Worm (Caenorhabditis elegans): ENCODE measurements around the gene F14H12.17.

Gene F14H12.17

DNA sequence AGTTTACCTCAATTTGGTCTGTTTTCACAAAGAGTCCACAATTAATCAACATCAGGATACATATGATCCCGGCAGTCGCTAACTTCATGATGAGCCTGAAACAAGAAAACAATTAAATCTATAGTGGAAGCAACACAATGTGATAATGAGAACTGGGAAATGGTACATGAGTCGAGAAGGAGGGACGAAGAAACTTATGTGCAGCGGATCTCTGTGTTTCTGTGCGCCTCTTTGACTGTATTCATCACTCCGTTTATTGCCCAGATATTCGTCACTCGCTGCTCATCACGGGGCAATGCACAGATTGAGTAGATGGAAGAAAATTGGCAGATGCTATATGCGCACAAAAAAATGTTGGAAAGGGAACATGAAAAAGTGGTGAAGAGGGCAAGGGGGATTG, 3.1 kb upstream of the F14H12.17 start, which contains the start of gene R160.3:
Gene R160.3 (minus strand): TSS at position 101 of the 400 bp plus-strand sequence.
- TF ChIP-seq K09A11.1 (tag; optimal IDR thresholded peaks at IDR 0.05; ENCODE audit: insufficient read depth) = no peak
- TF ChIP-seq dve-1 (tag; optimal IDR thresholded peaks at IDR 0.05) = no peak
- TF ChIP-seq F13H6.1 (tag; optimal IDR thresholded peaks at IDR 0.05) = no peak
- TF ChIP-seq ceh-30 (tag; optimal IDR thresholded peaks at IDR 0.05) = no peak
- TF ChIP-seq gmeb-2 (tag; optimal IDR thresholded peaks at IDR 0.05) = no peak
- TF ChIP-seq che-1 (tag; optimal IDR thresholded peaks at IDR 0.05) = no peak
- no peak for TF ChIP-seq lin-11 (tag; optimal IDR thresholded peaks at IDR 0.05)
- no peak for TF ChIP-seq eyg-1 (tag; optimal IDR thresholded peaks at IDR 0.05)
- no peak for TF ChIP-seq ceh-14 (tag; optimal IDR thresholded peaks at IDR 0.05)
- TF ChIP-seq pax-1 (tag; optimal IDR thresholded peaks at IDR 0.05) = no peak
- no peak for TF ChIP-seq tbx-2 (tag; optimal IDR thresholded peaks at IDR 0.05)
- no peak for TF ChIP-seq pha-2 (tag; optimal IDR thresholded peaks at IDR 0.05)
- no peak for TF ChIP-seq ceh-22 (tag; optimal IDR thresholded peaks at IDR 0.05)
- TF ChIP-seq syd-9 (tag; optimal IDR thresholded peaks at IDR 0.05) = no peak
- no peak for TF ChIP-seq ceh-24 (tag; optimal IDR thresholded peaks at IDR 0.05)
- TF ChIP-seq hlh-6 (tag; optimal IDR thresholded peaks at IDR 0.05) = no peak
- no peak for TF ChIP-seq elt-2 (tag; optimal IDR thresholded peaks at IDR 0.05)
- TF ChIP-seq ceh-45 (GFP tag; IDR thresholded peaks at IDR 0.05) = no peak
- TF ChIP-seq pha-4 (tag; optimal IDR thresholded peaks at IDR 0.05) = no peak

ce11 chrX:4364877-4365276, 1.8 kb upstream of the F14H12.17 start, which contains the start of gene F14H12.8:
Gene F14H12.8, minus strand, starts transcription at chrX:4364977.
- no peak for TF ChIP-seq tbx-7 (tag; optimal IDR thresholded peaks at IDR 0.05)
- no peak for TF ChIP-seq dve-1 (tag; optimal IDR thresholded peaks at IDR 0.05)
- TF ChIP-seq C08G9.2 (tag; optimal IDR thresholded peaks at IDR 0.05) = no peak
- no peak for TF ChIP-seq unc-3 (GFP tag; conservative IDR thresholded peaks at IDR 0.05)
- TF ChIP-seq unc-3 (tag; optimal IDR thresholded peaks at IDR 0.05) = no peak
- TF ChIP-seq sox-2 (GFP tag; IDR thresholded peaks at IDR 0.05) = no peak
- TF ChIP-seq nhr-232 (tag; optimal IDR thresholded peaks at IDR 0.05) = no peak
- TF ChIP-seq fkh-6 (tag; optimal IDR thresholded peaks at IDR 0.05) = no peak
- TF ChIP-seq hlh-8 (tag; optimal IDR thresholded peaks at IDR 0.05) = no peak
- TF ChIP-seq hlh-13 (GFP tag; optimal IDR thresholded peaks at IDR 0.05) = no peak
- no peak for TF ChIP-seq pag-3 (tag; optimal IDR thresholded peaks at IDR 0.05; ENCODE audit: borderline replicate concordance)
- no peak for TF ChIP-seq ceh-6 (GFP tag; optimal IDR thresholded peaks at IDR 0.05)
- no peak for TF ChIP-seq T23F11.4 (GFP tag; optimal IDR thresholded peaks at IDR 0.05)
- TF ChIP-seq ceh-19 (GFP tag; optimal IDR thresholded peaks at IDR 0.05) = no peak
- TF ChIP-seq sox-4 (tag; optimal IDR thresholded peaks at IDR 0.05) = no peak

ce11 chrX:4362522-4362921, 578 bp downstream of the F14H12.17 start, which contains the start of gene F14H12.7:
Gene F14H12.7, minus strand, starts transcription at chrX:4362622.
- no peak for TF ChIP-seq pax-1 (tag; optimal IDR thresholded peaks at IDR 0.05)
- TF ChIP-seq gmeb-2 (tag; optimal IDR thresholded peaks at IDR 0.05) = no peak
- TF ChIP-seq ceh-2 (tag; optimal IDR thresholded peaks at IDR 0.05) = no peak
- no peak for TF ChIP-seq pqm-1 (tag; optimal IDR thresholded peaks at IDR 0.05)
- no peak for TF ChIP-seq ceh-34 (tag; optimal IDR thresholded peaks at IDR 0.05)
- no peak for TF ChIP-seq zip-5 (tag; optimal IDR thresholded peaks at IDR 0.05)
- no peak for TF ChIP-seq sdc-2 (tag; optimal IDR thresholded peaks at IDR 0.05)
- no peak for TF ChIP-seq ceh-48 (tag; optimal IDR thresholded peaks at IDR 0.05)
- no peak for TF ChIP-seq ztf-16 (tag; optimal IDR thresholded peaks at IDR 0.05)
- no peak for TF ChIP-seq elt-2 (tag; optimal IDR thresholded peaks at IDR 0.05)
- no peak for TF ChIP-seq sox-2 (GFP tag; IDR thresholded peaks at IDR 0.05)
- TF ChIP-seq ahr-1 (tag; optimal IDR thresholded peaks at IDR 0.05) = no peak
- no peak for TF ChIP-seq dve-1 (tag; optimal IDR thresholded peaks at IDR 0.05)
- TF ChIP-seq rnt-1 (tag; optimal IDR thresholded peaks at IDR 0.05) = no peak
- TF ChIP-seq nhr-232 (tag; optimal IDR thresholded peaks at IDR 0.05) = no peak
- no peak for TF ChIP-seq syd-9 (tag; optimal IDR thresholded peaks at IDR 0.05)
- TF ChIP-seq hlh-15 (tag; optimal IDR thresholded peaks at IDR 0.05) = no peak
- no peak for TF ChIP-seq Y22D7AL.16 (tag; optimal IDR thresholded peaks at IDR 0.05)
- no peak for TF ChIP-seq madf-2 (tag; optimal IDR thresholded peaks at IDR 0.05)

Data from whole organism, late embryonic.